Worm (Caenorhabditis elegans) whole organism, L2 larva: ENCODE data around the gene T04C12.7.

Source experiments
- F13H6.1 ChIP-seq: sonication (generic microtip); optimal IDR thresholded peaks from 2 replicates; lab custom pipeline; 2016; ENCODE audit warnings: missing genetic modification characterization, missing compliant biosample characterization
- R02D3.7 ChIP-seq: fragments of 150-350 bp; optimal IDR thresholded peaks from 2 replicates; lab custom pipeline; 2014; ENCODE audit warnings: missing biosample characterization, missing genetic modification characterization
- alr-1 ChIP-seq: fragments of 150-350 bp; optimal IDR thresholded peaks from 2 replicates; lab custom pipeline; 2014; ENCODE audit warnings: missing biosample characterization, missing genetic modification characterization
- aly-2 ChIP-seq: fragments of 150-350 bp; optimal IDR thresholded peaks from 2 replicates; lab custom pipeline; 2014; ENCODE audit warnings: missing biosample characterization, missing genetic modification characterization
- ama-1 ChIP-seq: fragments of 150-350 bp; optimal IDR thresholded peaks from 2 replicates; lab custom pipeline; 2018; ENCODE audit warnings: inconsistent platforms
- ceh-82 ChIP-seq: fragments of 150-350 bp; optimal IDR thresholded peaks from 2 replicates; lab custom pipeline; 2014; ENCODE audit warnings: missing biosample characterization, missing genetic modification characterization
- gmeb-1 ChIP-seq: fragments of 150-350 bp; optimal IDR thresholded peaks from 2 replicates; lab custom pipeline; 2014; ENCODE audit warnings: missing biosample characterization, missing genetic modification characterization
- lin-39 ChIP-seq: fragments of 150-350 bp; optimal IDR thresholded peaks from 2 replicates; lab custom pipeline; 2014; ENCODE audit warnings: missing biosample characterization, missing genetic modification reagents, missing genetic modification characterization
- nhr-12 ChIP-seq: fragments of 150-350 bp; optimal IDR thresholded peaks from 2 replicates; lab custom pipeline; 2014; ENCODE audit warnings: missing biosample characterization, missing genetic modification characterization
- nhr-237 ChIP-seq: fragments of 150-350 bp; optimal IDR thresholded peaks from 2 replicates; lab custom pipeline; 2014; ENCODE audit warnings: missing biosample characterization, missing genetic modification characterization
- nhr-77 ChIP-seq: fragments of 150-350 bp; optimal IDR thresholded peaks from 2 replicates; lab custom pipeline; 2014; ENCODE audit warnings: missing biosample characterization, missing genetic modification characterization
- snpc-4 ChIP-seq: fragments of 150-350 bp; optimal IDR thresholded peaks from 2 replicates; lab custom pipeline; 2014; ENCODE audit warnings: missing biosample characterization, missing genetic modification characterization

DNA sequence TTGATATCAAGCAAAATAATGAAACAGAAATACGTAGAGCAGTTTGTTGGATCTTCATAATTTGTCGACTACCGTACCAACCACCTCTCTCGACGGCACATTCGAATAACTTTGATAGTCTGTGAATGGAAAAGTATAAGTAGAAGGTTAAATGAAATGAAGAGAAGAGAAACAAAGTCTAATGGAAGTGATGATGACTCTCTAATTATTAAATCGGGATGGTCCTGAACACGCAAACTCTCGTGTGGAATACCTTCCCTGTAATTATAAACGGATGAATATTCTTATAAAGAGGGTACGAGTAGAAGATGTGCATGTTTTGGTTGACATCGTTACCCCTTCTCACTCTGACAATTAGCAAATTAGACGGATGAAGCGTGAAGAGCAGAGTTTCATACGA lies 31.1 kb upstream of the T04C12.7 start, which contains the start of the genes C13G3.12 and hot-6:
- TF ChIP-seq ceh-82 (tag; lab: Kevin White, UChicago) (no peak), nhr-237 (tag; lab: Kevin White, UChicago) (no peak), nhr-12 (tag; lab: Kevin White, UChicago) (no peak), aly-2 (no peak), nhr-77 (tag; lab: Kevin White, UChicago) (no peak), alr-1 (tag; lab: Kevin White, UChicago) (no peak), snpc-4 (no peak), lin-39 (tag; lab: Kevin White, UChicago) (no peak), ama-1 (lab: Kevin White, UChicago) (no peak), R02D3.7 (no peak), gmeb-1 (tag; lab: Kevin White, UChicago) (no peak), F13H6.1 (tag; lab: Kevin White, UChicago) (no peak)
